Fruit fly (Drosophila melanogaster) whole organism, embryonic: ENCODE measurements around the gene CG15365.

Source experiments
- Aef1 ChIP-seq: fragments of 200-800 bp; sonication (Bioruptor generic); IDR thresholded peaks from 3 replicates; pipeline ENCODE4 v1.3.6; 2022; ENCODE audit warnings: missing biosample characterization, missing genetic modification characterization
- Atf6 ChIP-seq: fragments of 200-800 bp; sonication (Bioruptor generic); IDR thresholded peaks from 2 replicates; pipeline ENCODE4 v1.3.6; 2022; ENCODE audit warnings: missing biosample characterization, missing genetic modification characterization
- CG10147 ChIP-seq: fragments of 200-800 bp; sonication (Bioruptor generic); optimal IDR thresholded peaks from 2 replicates; lab custom pipeline; 2019; ENCODE audit warnings: missing biosample characterization, mild to moderate bottlenecking, missing genetic modification characterization, moderate library complexity
- CG10431 ChIP-seq: fragments of 200-800 bp; sonication (Bioruptor generic); optimal IDR thresholded peaks from 3 replicates; lab custom pipeline; 2018; ENCODE audit warnings: missing biosample characterization, mild to moderate bottlenecking, missing genetic modification characterization
- CG10462 ChIP-seq: fragments of 200-800 bp; sonication (Bioruptor generic); optimal IDR thresholded peaks from 2 replicates; lab custom pipeline; 2016; ENCODE audit warnings: missing biosample characterization, missing genetic modification characterization
- CG10543 ChIP-seq: fragments of 200-800 bp; sonication (Bioruptor generic); optimal IDR thresholded peaks from 3 replicates; lab custom pipeline; 2017; ENCODE audit warnings: missing biosample characterization, mild to moderate bottlenecking, missing genetic modification characterization, moderate library complexity
- CG11247 ChIP-seq: fragments of 200-800 bp; sonication (Bioruptor generic); IDR thresholded peaks from 2 replicates; pipeline ENCODE4 v1.3.6; 2022; ENCODE audit warnings: missing biosample characterization, missing genetic modification characterization
- CG11398 ChIP-seq: fragments of 200-800 bp; sonication (Bioruptor generic); optimal IDR thresholded peaks from 2 replicates; lab custom pipeline; 2016; ENCODE audit warnings: missing biosample characterization, missing genetic modification characterization
- CG11504 ChIP-seq: fragments of 200-800 bp; sonication (Bioruptor generic); optimal IDR thresholded peaks from 3 replicates; lab custom pipeline; 2019; ENCODE audit warnings: missing biosample characterization, mild to moderate bottlenecking, missing genetic modification characterization, moderate library complexity
- CG11695 ChIP-seq: fragments of 200-800 bp; sonication (Bioruptor generic); IDR thresholded peaks from 3 replicates; pipeline ENCODE4 v1.3.6; 2022; ENCODE audit warnings: missing biosample characterization, missing genetic modification characterization
- CG12155 ChIP-seq: fragments of 200-800 bp; sonication (Bioruptor generic); optimal IDR thresholded peaks from 3 replicates; lab custom pipeline; 2016; ENCODE audit warnings: missing biosample characterization, missing genetic modification characterization
- CG1529 ChIP-seq: fragments of 200-800 bp; sonication (Bioruptor generic); optimal IDR thresholded peaks from 3 replicates; lab custom pipeline; 2018; ENCODE audit warnings: missing biosample characterization, missing genetic modification characterization
- CG1602 ChIP-seq: fragments of 200-800 bp; sonication (Bioruptor generic); optimal IDR thresholded peaks from 3 replicates; lab custom pipeline; 2016; ENCODE audit warnings: missing biosample characterization, missing genetic modification characterization
- CG31441 ChIP-seq: fragments of 200-800 bp; sonication (Bioruptor generic); IDR thresholded peaks from 2 replicates; pipeline ENCODE4 v1.3.6; 2022; ENCODE audit warnings: missing biosample characterization, missing genetic modification characterization
- CG4404 ChIP-seq: fragments of 200-800 bp; sonication (Bioruptor generic); IDR thresholded peaks from 2 replicates; pipeline ENCODE4 v1.3.6; 2022; ENCODE audit warnings: missing biosample characterization, missing genetic modification characterization
- CG5953 ChIP-seq: fragments of 200-800 bp; sonication (Bioruptor generic); IDR thresholded peaks from 2 replicates; pipeline ENCODE4 v1.3.6; 2022; ENCODE audit warnings: missing biosample characterization, missing genetic modification characterization
- CG6654 ChIP-seq: fragments of 200-800 bp; sonication (Bioruptor generic); optimal IDR thresholded peaks from 2 replicates; lab custom pipeline; 2017; ENCODE audit warnings: missing biosample characterization, mild to moderate bottlenecking, missing genetic modification characterization
- CG6683 ChIP-seq: fragments of 200-800 bp; sonication (Bioruptor generic); optimal IDR thresholded peaks from 2 replicates; lab custom pipeline; 2017; ENCODE audit warnings: missing biosample characterization, mild to moderate bottlenecking, missing genetic modification characterization, missing genetic modification reagents
- CG6689 ChIP-seq: fragments of 200-800 bp; sonication (Bioruptor generic); IDR thresholded peaks from 2 replicates; pipeline ENCODE4 v1.3.6; 2022; ENCODE audit warnings: missing biosample characterization, missing genetic modification characterization
- CG7556 ChIP-seq: fragments of 200-800 bp; sonication (Bioruptor generic); optimal IDR thresholded peaks from 2 replicates; lab custom pipeline; 2017; ENCODE audit warnings: missing biosample characterization, mild to moderate bottlenecking, missing genetic modification characterization
- CG8924 ChIP-seq: fragments of 200-800 bp; optimal IDR thresholded peaks from 3 replicates; lab custom pipeline; 2019; ENCODE audit warnings: missing biosample characterization, mild to moderate bottlenecking, missing genetic modification characterization, moderate library complexity
- D19A ChIP-seq: fragments of 200-800 bp; optimal IDR thresholded peaks from 3 replicates; lab custom pipeline; 2019; ENCODE audit warnings: missing biosample characterization, mild to moderate bottlenecking, missing genetic modification characterization, moderate library complexity
- D19B ChIP-seq: fragments of 200-800 bp; sonication (Bioruptor generic); optimal IDR thresholded peaks from 2 replicates; lab custom pipeline; 2017; ENCODE audit warnings: missing biosample characterization, mild to moderate bottlenecking, missing genetic modification characterization
- ERR ChIP-seq: fragments of 200-800 bp; sonication (Bioruptor generic); optimal IDR thresholded peaks from 2 replicates; lab custom pipeline; 2016; ENCODE audit warnings: missing biosample characterization, missing genetic modification characterization
- Fer2 ChIP-seq: fragments of 200-800 bp; sonication (Bioruptor generic); optimal IDR thresholded peaks from 2 replicates; lab custom pipeline; 2018; ENCODE audit warnings: missing biosample characterization, mild to moderate bottlenecking, missing genetic modification characterization, moderate library complexity
- Fer3 ChIP-seq: fragments of 200-800 bp; sonication (Bioruptor generic); optimal IDR thresholded peaks from 2 replicates; lab custom pipeline; 2018; ENCODE audit warnings: missing biosample characterization, mild to moderate bottlenecking, missing genetic modification characterization, moderate library complexity
- Kr ChIP-seq: fragments of 200-800 bp; sonication (Bioruptor generic); optimal IDR thresholded peaks from 2 replicates; lab custom pipeline; 2017; ENCODE audit warnings: missing biosample characterization, mild to moderate bottlenecking, missing genetic modification characterization
- MTF-1 ChIP-seq: fragments of 200-800 bp; sonication (Bioruptor generic); optimal IDR thresholded peaks from 2 replicates; lab custom pipeline; 2018; ENCODE audit warnings: missing biosample characterization, mild to moderate bottlenecking, missing genetic modification characterization, borderline replicate concordance
- NFAT ChIP-seq: fragments of 200-800 bp; sonication (Bioruptor generic); IDR thresholded peaks from 2 replicates; pipeline ENCODE4 v1.3.6; 2022; ENCODE audit warnings: missing biosample characterization, missing genetic modification characterization
- Neu2 ChIP-seq: fragments of 200-800 bp; sonication (Bioruptor generic); optimal IDR thresholded peaks from 3 replicates; lab custom pipeline; 2016; ENCODE audit warnings: missing biosample characterization, missing genetic modification characterization, borderline replicate concordance
- Poxn ChIP-seq: fragments of 200-800 bp; sonication (Bioruptor generic); IDR thresholded peaks from 2 replicates; pipeline ENCODE4 v1.3.6; 2022; ENCODE audit warnings: missing biosample characterization, missing genetic modification characterization
- Spps ChIP-seq: fragments of 200-800 bp; sonication (Bioruptor generic); optimal IDR thresholded peaks from 2 replicates; lab custom pipeline; 2018; ENCODE audit warnings: missing biosample characterization, mild to moderate bottlenecking, missing genetic modification characterization
- Usf ChIP-seq: fragments of 200-800 bp; sonication (Bioruptor generic); optimal IDR thresholded peaks from 2 replicates; lab custom pipeline; 2017; ENCODE audit warnings: missing genotype, missing biosample characterization, missing genetic modification characterization
- ash1 ChIP-seq: fragments of 200-800 bp; sonication (Bioruptor generic); optimal IDR thresholded peaks from 2 replicates; lab custom pipeline; 2018; ENCODE audit warnings: missing biosample characterization, mild to moderate bottlenecking, missing genetic modification characterization
- bab2 ChIP-seq: fragments of 200-800 bp; sonication (Bioruptor generic); optimal IDR thresholded peaks from 2 replicates; lab custom pipeline; 2016; ENCODE audit warnings: missing biosample characterization, missing genetic modification characterization
- bsh ChIP-seq, 2 experiments: fragments of 200-800 bp; sonication (Bioruptor generic); optimal IDR thresholded peaks; 2 replicates each; lab custom pipeline; 2017 to 2018; ENCODE audit warnings: mild to moderate bottlenecking in 2 of 2, missing biosample characterization in 2 of 2, missing genetic modification characterization in 2 of 2, moderate library complexity in 1 of 2
- cas ChIP-seq: fragments of 200-800 bp; sonication (Bioruptor generic); IDR thresholded peaks from 2 replicates; pipeline ENCODE4 v1.3.6; 2022; ENCODE audit warnings: missing biosample characterization, missing genetic modification characterization
- cwo ChIP-seq: fragments of 200-800 bp; sonication (Bioruptor generic); optimal IDR thresholded peaks from 3 replicates; lab custom pipeline; 2017; ENCODE audit warnings: missing biosample characterization, missing genetic modification characterization, mild to moderate bottlenecking, moderate library complexity, missing genetic modification reagents
- gem ChIP-seq: fragments of 200-800 bp; sonication (Bioruptor generic); optimal IDR thresholded peaks from 2 replicates; lab custom pipeline; 2019; ENCODE audit warnings: missing biosample characterization, mild to moderate bottlenecking, missing genetic modification characterization, moderate library complexity
- gfzf ChIP-seq: fragments of 200-800 bp; sonication (Bioruptor generic); optimal IDR thresholded peaks from 2 replicates; lab custom pipeline; 2016; ENCODE audit warnings: missing biosample characterization, mild to moderate bottlenecking, missing genetic modification characterization, moderate library complexity
- gsb ChIP-seq: fragments of 200-800 bp; sonication (Bioruptor generic); IDR thresholded peaks from 2 replicates; pipeline ENCODE4 v1.3.6; 2022; ENCODE audit warnings: missing biosample characterization, missing genetic modification characterization
- gsb-n ChIP-seq: fragments of 200-800 bp; sonication (Bioruptor generic); optimal IDR thresholded peaks from 3 replicates; lab custom pipeline; 2018; ENCODE audit warnings: missing biosample characterization, mild to moderate bottlenecking, missing genetic modification characterization
- hth ChIP-seq: fragments of >200 bp; optimal IDR thresholded peaks from 2 replicates; lab custom pipeline; 2017; ENCODE audit warnings: inconsistent platforms
- ind ChIP-seq: fragments of 200-800 bp; sonication (Bioruptor generic); optimal IDR thresholded peaks from 3 replicates; lab custom pipeline; 2016; ENCODE audit warnings: missing biosample characterization, missing genetic modification characterization
- peb ChIP-seq: fragments of 200-800 bp; sonication (Bioruptor generic); IDR thresholded peaks from 2 replicates; pipeline ENCODE4 v1.3.6; 2022; ENCODE audit warnings: missing biosample characterization, missing genetic modification characterization
- ranshi ChIP-seq: fragments of 200-800 bp; sonication (Bioruptor generic); IDR thresholded peaks from 2 replicates; pipeline ENCODE4 v1.3.6; 2022; ENCODE audit warnings: missing biosample characterization, missing genetic modification characterization
- schlank ChIP-seq: fragments of 200-800 bp; sonication (Bioruptor generic); optimal IDR thresholded peaks from 2 replicates; lab custom pipeline; 2018; ENCODE audit warnings: missing biosample characterization, mild to moderate bottlenecking, missing genetic modification characterization
- tio ChIP-seq: fragments of 200-800 bp; sonication (Bioruptor generic); optimal IDR thresholded peaks from 2 replicates; lab custom pipeline; 2017; ENCODE audit warnings: missing biosample characterization, missing genetic modification characterization, inconsistent platforms
- tx ChIP-seq: fragments of 200-800 bp; sonication (Bioruptor generic); optimal IDR thresholded peaks from 2 replicates; lab custom pipeline; 2016; ENCODE audit warnings: missing biosample characterization, missing genetic modification characterization
- unpg ChIP-seq: fragments of 200-800 bp; sonication (Bioruptor generic); optimal IDR thresholded peaks from 3 replicates; lab custom pipeline; 2018; ENCODE audit warnings: missing biosample characterization, mild to moderate bottlenecking, missing genetic modification characterization, moderate library complexity

The CG15365 gene

DNA sequence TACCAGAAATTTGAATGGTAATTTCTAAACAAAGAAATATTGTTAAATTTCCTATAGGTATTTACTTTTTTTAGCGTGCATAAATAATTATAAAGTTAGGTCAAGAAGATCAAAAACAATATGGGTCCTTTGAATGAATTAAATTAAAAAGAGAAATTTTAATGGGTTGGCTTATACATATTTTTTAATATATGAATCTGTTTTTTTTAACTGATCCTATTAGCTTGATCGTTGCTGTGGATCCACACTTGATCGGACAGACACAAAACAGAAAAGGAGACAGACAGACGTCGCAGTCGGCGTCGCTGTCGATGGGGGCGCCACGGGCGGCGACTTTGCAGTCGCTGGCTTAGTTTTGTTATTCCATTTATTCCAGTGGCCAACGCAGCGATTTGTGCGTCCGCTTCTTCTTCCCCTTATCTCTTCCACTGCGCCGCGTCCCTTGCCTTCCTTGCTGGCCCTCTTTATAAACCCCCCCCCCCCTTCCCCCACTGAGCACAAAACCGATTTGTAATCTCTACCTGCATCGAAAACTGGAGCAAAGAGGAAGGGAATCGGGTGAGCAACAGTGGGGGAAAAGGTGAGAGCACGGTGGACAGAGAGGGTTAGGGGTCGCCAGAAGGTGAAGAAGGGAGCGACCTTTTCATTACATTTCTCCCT is 19.9 kb downstream of the CG15365 start (continued):
- peak; percentile 84 for TF ChIP-seq CG11504
- TF ChIP-seq CG4404 (GFP tag; lab: Robert Waterston, UW): peak; percentile 45
- TF ChIP-seq CG5953 (GFP tag; lab: Robert Waterston, UW): peak; percentile 50; the same call in 1 of the 2 replicates
- TF ChIP-seq schlank: no peak
- no peak for TF ChIP-seq Neu2 (GFP tag; lab: Kevin White, UChicago)
- no peak for TF ChIP-seq CG11398 (GFP tag; lab: Kevin White, UChicago)
- TF ChIP-seq CG10431 (GFP tag; lab: Kevin White, UChicago): peak; percentile 30
- peak; percentile 80 for TF ChIP-seq CG7556
- peak; percentile 1 for TF ChIP-seq bab2
- TF ChIP-seq cas (GFP tag; lab: Robert Waterston, UW): no peak
- TF ChIP-seq CG1529 (GFP tag; lab: Kevin White, UChicago): peak; percentile 73
- no peak for TF ChIP-seq Aef1 (GFP tag; lab: Robert Waterston, UW)
- TF ChIP-seq Usf (GFP tag; lab: Kevin White, UChicago): no peak
- TF ChIP-seq gsb-n (tag; lab: Kevin White, UChicago): peak; percentile 91
- TF ChIP-seq cwo (GFP tag; lab: Kevin White, UChicago): no peak
- TF ChIP-seq CG11247 (GFP tag; lab: Robert Waterston, UW): no peak
- TF ChIP-seq CG31441 (GFP tag; lab: Robert Waterston, UW): peak; percentile 82
- no peak for TF ChIP-seq tx (GFP tag; lab: Kevin White, UChicago)
- no peak for TF ChIP-seq CG12155 (GFP tag; lab: Kevin White, UChicago)
- TF ChIP-seq CG11695 (GFP tag; lab: Robert Waterston, UW): 0 out of 3 replicates have a peak, but pooled peaks have one; percentile 65
- TF ChIP-seq bsh (GFP tag; optimal IDR thresholded peaks at IDR 0.05; lab: Kevin White, UChicago): peak; percentile 58 to 87
- TF ChIP-seq D19B (GFP tag; lab: Kevin White, UChicago): no peak
- peak; percentile 34 for TF ChIP-seq ind (GFP tag; lab: Kevin White, UChicago)
- TF ChIP-seq gfzf (GFP tag; lab: Kevin White, UChicago): no peak
- peak; percentile 5 for TF ChIP-seq MTF-1
- peak; percentile 67 for TF ChIP-seq CG1602
- TF ChIP-seq Atf6: no peak
- peak; percentile 65 for TF ChIP-seq CG6689
- TF ChIP-seq gsb (GFP tag; lab: Robert Waterston, UW): no peak
- TF ChIP-seq peb (GFP tag; lab: Robert Waterston, UW): 0 out of 2 replicates have a peak, but pooled peaks have one; percentile 15
- TF ChIP-seq Poxn (GFP tag; lab: Robert Waterston, UW): no peak
- TF ChIP-seq tio (GFP tag; lab: Kevin White, UChicago): peak; percentile 1
- peak; percentile 65 for TF ChIP-seq Spps (tag; lab: Kevin White, UChicago)
- TF ChIP-seq hth (lab: Kevin White, UChicago): no peak
- TF ChIP-seq CG6654: peak; percentile 25
- TF ChIP-seq ERR (GFP tag; lab: Kevin White, UChicago): no peak
- TF ChIP-seq NFAT: no peak
- peak; percentile 88 for TF ChIP-seq gem (tag; lab: Kevin White, UChicago)
- peak; percentile 79 for TF ChIP-seq unpg (GFP tag; lab: Kevin White, UChicago)
- no peak for TF ChIP-seq CG6683 (GFP tag; lab: Kevin White, UChicago)
- TF ChIP-seq CG10543: no peak
- TF ChIP-seq Fer3: peak; percentile 32
- TF ChIP-seq CG10147 (GFP tag; lab: Kevin White, UChicago): peak; percentile 5
- no peak for TF ChIP-seq CG10462 (GFP tag; lab: Kevin White, UChicago)
- TF ChIP-seq Kr (GFP tag; lab: Kevin White, UChicago): peak; percentile 77
- peak; percentile 85 for TF ChIP-seq CG8924 (tag; lab: Kevin White, UChicago)
- TF ChIP-seq Fer2 (tag; lab: Kevin White, UChicago): peak; percentile 6
- peak; percentile 81 for TF ChIP-seq D19A (tag; lab: Kevin White, UChicago)
- TF ChIP-seq ash1 (GFP tag; lab: Kevin White, UChicago): no peak
- peak; percentile 29; the same call in 1 of the 2 replicates for TF ChIP-seq ranshi (GFP tag; lab: Robert Waterston, UW)
